Fruit fly (Drosophila melanogaster) whole organism, prepupa: ENCODE results near the gene Cyp6t1.

Experiments used
- CG8632 ChIP-seq: fragments of 200-800 bp; sonication (Bioruptor generic); optimal IDR thresholded peaks from 3 replicates; lab custom pipeline; 2016; ENCODE audit warnings: missing biosample characterization, missing genetic modification characterization
- Eip78C ChIP-seq: fragments of 200-800 bp; sonication (Bioruptor generic); peaks from one replicate; lab custom pipeline; 2016; ENCODE audit warnings: missing biosample characterization, missing genetic modification characterization
- Gug ChIP-seq: fragments of 200-800 bp; sonication (Bioruptor generic); IDR thresholded peaks from 2 replicates; pipeline ENCODE4 v1.3.6; 2022; ENCODE audit warnings: missing biosample characterization, missing genetic modification characterization
- Hr38 ChIP-seq: sonication (Bioruptor generic); optimal IDR thresholded peaks from 2 replicates; lab custom pipeline; 2016; ENCODE audit warnings: missing biosample characterization, missing genetic modification characterization
- Hr39 ChIP-seq: fragments of 200-800 bp; sonication (Bioruptor generic); optimal IDR thresholded peaks from 2 replicates; lab custom pipeline; 2016; ENCODE audit warnings: missing biosample characterization, missing genetic modification characterization
- Smox ChIP-seq: fragments of 200-800 bp; sonication (Bioruptor generic); optimal IDR thresholded peaks from 3 replicates; lab custom pipeline; 2016; ENCODE audit warnings: missing biosample characterization, missing genetic modification characterization
- cyc ChIP-seq: fragments of 200-800 bp; sonication (Bioruptor generic); optimal IDR thresholded peaks from 3 replicates; lab custom pipeline; 2016; ENCODE audit warnings: missing biosample characterization, missing genetic modification characterization
- dsx ChIP-seq: fragments of 200-800 bp; optimal IDR thresholded peaks from 3 replicates; lab custom pipeline; 2019; ENCODE audit warnings: missing biosample characterization, mild to moderate bottlenecking, missing genetic modification characterization, moderate library complexity; ENCODE audit not compliant: poor library complexity, severe bottlenecking
- eg ChIP-seq: fragments of 200-800 bp; sonication (Bioruptor generic); IDR thresholded peaks from 3 replicates; pipeline ENCODE4 v1.3.6; 2022; ENCODE audit warnings: missing biosample characterization, missing genetic modification characterization
- spab ChIP-seq: fragments of 200-800 bp; sonication (Bioruptor generic); optimal IDR thresholded peaks from 2 replicates; lab custom pipeline; 2017; ENCODE audit warnings: missing biosample characterization, mild to moderate bottlenecking, missing genetic modification characterization, missing genetic modification reagents
- svp ChIP-seq: fragments of 200-800 bp; sonication (Bioruptor generic); peaks from one replicate; lab custom pipeline; 2016; ENCODE audit warnings: missing biosample characterization, missing genetic modification characterization

DNA sequence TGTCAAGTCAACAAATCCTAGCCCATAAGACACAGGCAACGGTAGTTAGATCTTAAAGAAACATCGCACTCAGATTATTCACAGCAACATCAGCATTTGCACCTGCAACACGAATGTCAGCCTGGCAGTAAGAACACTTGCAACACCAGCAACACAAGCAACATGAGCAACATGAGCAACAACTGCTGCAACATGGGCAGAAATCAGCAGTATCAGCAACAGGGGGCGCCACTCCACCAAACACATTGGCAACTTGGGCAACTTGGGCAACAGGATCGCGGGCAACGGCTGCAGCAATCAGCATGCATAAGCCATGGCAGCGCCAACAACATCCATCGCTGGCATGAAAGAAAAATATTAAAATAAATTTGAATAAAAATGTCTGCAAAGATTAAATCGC lies 43.8 kb upstream of the Cyp6t1 start:
- TF ChIP-seq eg (GFP tag; lab: Robert Waterston, UW) (no peak), spab (GFP tag; lab: Kevin White, UChicago) (no peak), cyc (GFP tag; lab: Kevin White, UChicago) (no peak), CG8632 (GFP tag; lab: Kevin White, UChicago) (no peak), Hr39 (GFP tag; lab: Kevin White, UChicago) (no peak), dsx (GFP tag; lab: Kevin White, UChicago) (no peak), Hr38 (no peak), Eip78C (GFP tag; lab: Kevin White, UChicago) (no peak), Smox (no peak), svp (GFP tag; lab: Kevin White, UChicago) (no peak), Gug (GFP tag; lab: Robert Waterston, UW) (no peak)
